Worm (Caenorhabditis elegans) whole organism, mixed stage, embryonic: ENCODE measurements around the gene Y22F5A.11.

Experiments used
- M03D4.4 ChIP-seq: sonication (generic microtip); optimal IDR thresholded peaks from 2 replicates; lab custom pipeline; 2017; ENCODE audit warnings: mild to moderate bottlenecking, missing genetic modification characterization, missing compliant biosample characterization
- ceh-83 ChIP-seq: fragments of 200-800 bp; sonication (Bioruptor generic); optimal IDR thresholded peaks from 2 replicates; lab custom pipeline; 2018; ENCODE audit warnings: mild to moderate bottlenecking, missing genetic modification characterization, missing compliant biosample characterization
- ces-1 ChIP-seq: fragments of 150-350 bp; optimal IDR thresholded peaks from 2 replicates; lab custom pipeline; 2014; ENCODE audit warnings: missing biosample characterization, missing genetic modification reagents, missing genetic modification characterization
- lin-13 ChIP-seq: fragments of 150-350 bp; optimal IDR thresholded peaks from 2 replicates; lab custom pipeline; 2014; ENCODE audit warnings: missing biosample characterization, missing genetic modification characterization
- nhr-237 ChIP-seq: fragments of 150-350 bp; optimal IDR thresholded peaks from 2 replicates; lab custom pipeline; 2014; ENCODE audit warnings: missing biosample characterization, missing genetic modification characterization
- nhr-76 ChIP-seq: sonication (generic microtip); optimal IDR thresholded peaks from 2 replicates; lab custom pipeline; 2017; ENCODE audit warnings: missing biosample characterization, missing genetic modification characterization
- snpc-4 ChIP-seq: fragments of 150-350 bp; optimal IDR thresholded peaks from 2 replicates; lab custom pipeline; 2014; ENCODE audit warnings: missing biosample characterization, missing genetic modification characterization
- sptf-1 ChIP-seq: sonication (generic microtip); optimal IDR thresholded peaks from 2 replicates; lab custom pipeline; 2017; ENCODE audit warnings: mild to moderate bottlenecking, missing genetic modification characterization, moderate library complexity, missing compliant biosample characterization
- unc-62 ChIP-seq: fragments of 150-350 bp; optimal IDR thresholded peaks from 2 replicates; lab custom pipeline; 2014; ENCODE audit warnings: missing biosample characterization, missing genetic modification reagents, missing genetic modification characterization

ce11 chrV:10277579-10277978 is 2.1 kb upstream of the Y22F5A.11 start, which contains the start of gene lys-1:
- TF ChIP-seq nhr-237 (tag; lab: Kevin White, UChicago), result no peak
- TF ChIP-seq sptf-1 (tag; lab: Kevin White, UChicago), result no peak
- TF ChIP-seq M03D4.4, result no peak
- TF ChIP-seq snpc-4, result no peak
- no peak for TF ChIP-seq ceh-83 (GFP tag; lab: Kevin White, UChicago)
- TF ChIP-seq unc-62 (GFP tag; lab: Kevin White, UChicago), result no peak
- TF ChIP-seq lin-13, result no peak
- no peak for TF ChIP-seq ces-1 (GFP tag; lab: Kevin White, UChicago)
- no peak for TF ChIP-seq nhr-76 (tag; lab: Kevin White, UChicago)
